Fruit fly (Drosophila melanogaster) whole organism, embryonic: ENCODE measurements around the gene nbs.
A peak's percentile ranks its signal among the peaks of the same experiment; 100 is the strongest.

Experiments used
- Asciz ChIP-seq: fragments of 200-800 bp; sonication (Bioruptor generic); optimal IDR thresholded peaks from 2 replicates; lab custom pipeline; 2017; ENCODE audit warnings: missing biosample characterization, mild to moderate bottlenecking, missing genetic modification characterization, missing genetic modification reagents
- B-H1 ChIP-seq: fragments of 200-800 bp; sonication (Bioruptor generic); IDR thresholded peaks from 3 replicates; pipeline ENCODE4 v1.3.6; 2022; ENCODE audit warnings: missing biosample characterization, missing genetic modification characterization
- BtbVII ChIP-seq: fragments of 200-800 bp; sonication (Bioruptor generic); optimal IDR thresholded peaks from 3 replicates; lab custom pipeline; 2017; ENCODE audit warnings: missing biosample characterization, mild to moderate bottlenecking, missing genetic modification characterization
- CG11456 ChIP-seq: fragments of 200-800 bp; sonication (Bioruptor generic); IDR thresholded peaks from 3 replicates; pipeline ENCODE4 v1.3.6; 2022; ENCODE audit warnings: missing biosample characterization, missing genetic modification characterization
- CG12104 ChIP-seq: fragments of 200-800 bp; sonication (Bioruptor generic); optimal IDR thresholded peaks from 3 replicates; lab custom pipeline; 2016; ENCODE audit warnings: missing biosample characterization, missing genetic modification characterization
- CG15514 ChIP-seq: fragments of 200-800 bp; sonication (Bioruptor generic); optimal IDR thresholded peaks from 3 replicates; lab custom pipeline; 2017; ENCODE audit warnings: missing biosample characterization, missing genetic modification characterization, mild to moderate bottlenecking, moderate library complexity, missing genetic modification reagents
- CG18599 ChIP-seq: fragments of 200-800 bp; sonication (Bioruptor generic); optimal IDR thresholded peaks from 3 replicates; lab custom pipeline; 2017; ENCODE audit warnings: missing biosample characterization, missing genetic modification characterization, mild to moderate bottlenecking, moderate library complexity, missing genetic modification reagents
- CG18764 ChIP-seq: fragments of 200-800 bp; sonication (Bioruptor generic); optimal IDR thresholded peaks from 3 replicates; lab custom pipeline; 2016; ENCODE audit warnings: missing biosample characterization, missing genetic modification characterization
- CG2116 ChIP-seq: fragments of 200-800 bp; sonication (Bioruptor generic); optimal IDR thresholded peaks from 3 replicates; lab custom pipeline; 2018; ENCODE audit warnings: missing biosample characterization, mild to moderate bottlenecking, missing genetic modification characterization
- CG3407 ChIP-seq: fragments of 200-800 bp; sonication (Bioruptor generic); optimal IDR thresholded peaks from 2 replicates; lab custom pipeline; 2018; ENCODE audit warnings: missing biosample characterization, mild to moderate bottlenecking, missing genetic modification characterization
- CG4617 ChIP-seq: fragments of 200-800 bp; sonication (Bioruptor generic); optimal IDR thresholded peaks from 3 replicates; lab custom pipeline; 2016; ENCODE audit warnings: missing biosample characterization, missing genetic modification characterization, borderline replicate concordance
- CG6813 ChIP-seq: fragments of 200-800 bp; sonication (Bioruptor generic); optimal IDR thresholded peaks from 2 replicates; lab custom pipeline; 2017; ENCODE audit warnings: missing biosample characterization, missing genetic modification characterization, mild to moderate bottlenecking, moderate library complexity, missing genetic modification reagents
- CG9609 ChIP-seq: fragments of 200-800 bp; sonication (Bioruptor generic); optimal IDR thresholded peaks from 3 replicates; lab custom pipeline; 2016; ENCODE audit warnings: missing biosample characterization, missing genetic modification characterization
- CG9932 ChIP-seq: fragments of 200-800 bp; sonication (Bioruptor generic); IDR thresholded peaks from 2 replicates; pipeline ENCODE4 v1.3.6; 2022; ENCODE audit warnings: missing biosample characterization, missing genetic modification characterization
- Deaf1 ChIP-seq: fragments of 200-800 bp; optimal IDR thresholded peaks from 3 replicates; lab custom pipeline; 2019; ENCODE audit warnings: missing biosample characterization, mild to moderate bottlenecking, missing genetic modification characterization, moderate library complexity
- Elba2 ChIP-seq: fragments of 200-800 bp; sonication (Bioruptor generic); optimal IDR thresholded peaks from 3 replicates; lab custom pipeline; 2016; ENCODE audit warnings: missing biosample characterization, missing genetic modification characterization
- Ets97D ChIP-seq: fragments of 200-800 bp; sonication (Bioruptor generic); optimal IDR thresholded peaks from 3 replicates; lab custom pipeline; 2016; ENCODE audit warnings: missing biosample characterization, missing genetic modification characterization
- HHEX ChIP-seq: fragments of 200-800 bp; sonication (Bioruptor generic); optimal IDR thresholded peaks from 3 replicates; lab custom pipeline; 2017; ENCODE audit warnings: missing biosample characterization, mild to moderate bottlenecking, missing genetic modification characterization, missing genetic modification reagents
- Hand ChIP-seq: fragments of 200-800 bp; sonication (Bioruptor generic); optimal IDR thresholded peaks from 2 replicates; lab custom pipeline; 2017; ENCODE audit warnings: mild to moderate bottlenecking, missing biosample characterization, missing genetic modification reagents, missing genetic modification characterization
- Hr51 ChIP-seq, 2 experiments: fragments of 200-800 bp; sonication (Bioruptor generic); optimal IDR thresholded peaks; 2 replicates in 1 of 2; 3 replicates in 1 of 2; lab custom pipeline; 2016 to 2018; ENCODE audit warnings: missing biosample characterization in 2 of 2, missing genetic modification characterization in 2 of 2, mild to moderate bottlenecking in 1 of 2, moderate library complexity in 1 of 2
- MESR4 ChIP-seq: fragments of 200-800 bp; sonication (Bioruptor generic); optimal IDR thresholded peaks from 2 replicates; lab custom pipeline; 2018; ENCODE audit warnings: missing biosample characterization, mild to moderate bottlenecking, missing genetic modification characterization, moderate library complexity
- Meics ChIP-seq: fragments of 200-800 bp; sonication (Bioruptor generic); optimal IDR thresholded peaks from 2 replicates; lab custom pipeline; 2017; ENCODE audit warnings: missing biosample characterization, mild to moderate bottlenecking, missing genetic modification characterization
- Mes4 ChIP-seq: fragments of 200-800 bp; sonication (Bioruptor generic); optimal IDR thresholded peaks from 2 replicates; lab custom pipeline; 2016; ENCODE audit warnings: missing biosample characterization, missing genetic modification characterization
- NC2β ChIP-seq: fragments of 200-800 bp; sonication (Bioruptor generic); optimal IDR thresholded peaks from 2 replicates; lab custom pipeline; 2016; ENCODE audit warnings: missing biosample characterization, missing genetic modification characterization
- Oaz ChIP-seq: fragments of 200-800 bp; sonication (Bioruptor generic); IDR thresholded peaks from 2 replicates; pipeline ENCODE4 v1.3.6; 2022; ENCODE audit warnings: missing biosample characterization, missing genetic modification characterization
- Scr ChIP-seq: fragments of 200-800 bp; sonication (Bioruptor generic); IDR thresholded peaks from 2 replicates; pipeline ENCODE4 v1.3.6; 2022; ENCODE audit warnings: missing biosample characterization, missing genetic modification characterization; ENCODE audit not compliant: partially characterized antibody
- Side ChIP-seq: fragments of 200-800 bp; sonication (Bioruptor generic); optimal IDR thresholded peaks from 2 replicates; lab custom pipeline; 2016; ENCODE audit warnings: missing biosample characterization, missing genetic modification characterization
- Six4 ChIP-seq: fragments of 200-800 bp; sonication (Bioruptor generic); optimal IDR thresholded peaks from 2 replicates; lab custom pipeline; 2016; ENCODE audit warnings: missing biosample characterization, missing genetic modification characterization
- ato ChIP-seq: fragments of 200-800 bp; sonication (Bioruptor generic); IDR thresholded peaks from 2 replicates; pipeline ENCODE4 v1.3.6; 2022; ENCODE audit warnings: missing biosample characterization, missing genetic modification characterization; ENCODE audit not compliant: partially characterized antibody
- bbx ChIP-seq: fragments of 200-800 bp; sonication (Bioruptor generic); IDR thresholded peaks from 2 replicates; pipeline ENCODE4 v1.3.6; 2022; ENCODE audit warnings: missing biosample characterization, missing genetic modification characterization; ENCODE audit not compliant: partially characterized antibody
- gcm ChIP-seq: fragments of 200-800 bp; sonication (Bioruptor generic); optimal IDR thresholded peaks from 2 replicates; lab custom pipeline; 2019; ENCODE audit warnings: missing biosample characterization, mild to moderate bottlenecking, missing genetic modification characterization, moderate library complexity
- gem ChIP-seq: fragments of 200-800 bp; sonication (Bioruptor generic); optimal IDR thresholded peaks from 2 replicates; lab custom pipeline; 2019; ENCODE audit warnings: missing biosample characterization, mild to moderate bottlenecking, missing genetic modification characterization, moderate library complexity
- lola ChIP-seq, 3 experiments: fragments of >200 bp in 2 of 3; fragments of 200-800 bp in 1 of 3; sonication (Bioruptor generic) in 1 of 3; optimal IDR thresholded peaks; 2 replicates each; lab custom pipeline; 2017 to 2019; ENCODE audit warnings: missing biosample characterization in 3 of 3, missing genetic modification characterization in 3 of 3, mild to moderate bottlenecking in 1 of 3, moderate library complexity in 1 of 3
- nmo ChIP-seq: fragments of 200-800 bp; sonication (Bioruptor generic); optimal IDR thresholded peaks from 2 replicates; lab custom pipeline; 2018; ENCODE audit warnings: missing biosample characterization, mild to moderate bottlenecking, missing genetic modification characterization, moderate library complexity
- org-1 ChIP-seq: fragments of 200-800 bp; sonication (Bioruptor generic); optimal IDR thresholded peaks from 2 replicates; lab custom pipeline; 2017; ENCODE audit warnings: missing biosample characterization, missing genetic modification characterization
- prd ChIP-seq, 3 experiments: fragments of >200 bp in 2 of 3; fragments of 200-800 bp in 1 of 3; sonication (Bioruptor generic) in 1 of 3; optimal IDR thresholded peaks in 2 of 3; IDR thresholded peaks in 1 of 3; 2 replicates in 2 of 3; 3 replicates in 1 of 3; pipeline versions ENCODE4 v1.3.6 to Lab custom; 2017 to 2022; ENCODE audit warnings: missing biosample characterization in 1 of 3, missing genetic modification characterization in 1 of 3
- salm ChIP-seq: fragments of 200-800 bp; sonication (Bioruptor generic); optimal IDR thresholded peaks from 2 replicates; lab custom pipeline; 2018; ENCODE audit warnings: missing biosample characterization, mild to moderate bottlenecking, missing genetic modification characterization
- sc ChIP-seq, 3 experiments: fragments of >200 bp in 2 of 3; fragments of 200-800 bp in 1 of 3; sonication (Bioruptor generic) in 1 of 3; optimal IDR thresholded peaks; 2 replicates in 2 of 3; 3 replicates in 1 of 3; lab custom pipeline; 2017; ENCODE audit warnings: mild to moderate bottlenecking in 1 of 3, missing biosample characterization in 1 of 3, missing genetic modification characterization in 1 of 3, missing genetic modification reagents in 1 of 3
- sd ChIP-seq: fragments of 200-800 bp; sonication (Bioruptor generic); optimal IDR thresholded peaks from 3 replicates; lab custom pipeline; 2018; ENCODE audit warnings: missing biosample characterization, mild to moderate bottlenecking, missing genetic modification characterization, moderate library complexity
- sug ChIP-seq: fragments of 200-800 bp; optimal IDR thresholded peaks from 2 replicates; lab custom pipeline; 2019; ENCODE audit warnings: missing biosample characterization, mild to moderate bottlenecking, missing genetic modification characterization, moderate library complexity
- tap ChIP-seq: fragments of 200-800 bp; optimal IDR thresholded peaks from 3 replicates; lab custom pipeline; 2019; ENCODE audit warnings: missing biosample characterization, mild to moderate bottlenecking, missing genetic modification characterization, moderate library complexity
- tll ChIP-seq, 2 experiments: fragments of 200-800 bp in 1 of 2; fragments of >200 bp in 1 of 2; sonication (Bioruptor generic) in 1 of 2; optimal IDR thresholded peaks; 2 replicates each; lab custom pipeline; 2017 to 2019; ENCODE audit warnings: missing biosample characterization in 2 of 2, missing genetic modification characterization in 2 of 2, mild to moderate bottlenecking in 1 of 2, moderate library complexity in 1 of 2
- tna ChIP-seq: fragments of 200-800 bp; sonication (Bioruptor generic); IDR thresholded peaks from 2 replicates; pipeline ENCODE4 v1.3.6; 2022; ENCODE audit warnings: missing biosample characterization, missing genetic modification characterization; ENCODE audit not compliant: partially characterized antibody
- trem ChIP-seq: fragments of 200-800 bp; optimal IDR thresholded peaks from 3 replicates; lab custom pipeline; 2019; ENCODE audit warnings: missing biosample characterization, mild to moderate bottlenecking, missing genetic modification characterization, moderate library complexity
- unc-4 ChIP-seq: fragments of 200-800 bp; sonication (Bioruptor generic); IDR thresholded peaks from 2 replicates; pipeline ENCODE4 v1.3.6; 2022; ENCODE audit warnings: missing biosample characterization, missing genetic modification characterization; ENCODE audit not compliant: partially characterized antibody
- vfl ChIP-seq: fragments of 200-800 bp; sonication (Bioruptor generic); optimal IDR thresholded peaks from 2 replicates; lab custom pipeline; 2016; ENCODE audit warnings: missing biosample characterization, missing genetic modification characterization
- wdn ChIP-seq: fragments of 200-800 bp; sonication (Bioruptor generic); IDR thresholded peaks from 2 replicates; pipeline ENCODE4 v1.3.6; 2022; ENCODE audit warnings: missing biosample characterization, missing genetic modification characterization

nbs gene

DNA sequence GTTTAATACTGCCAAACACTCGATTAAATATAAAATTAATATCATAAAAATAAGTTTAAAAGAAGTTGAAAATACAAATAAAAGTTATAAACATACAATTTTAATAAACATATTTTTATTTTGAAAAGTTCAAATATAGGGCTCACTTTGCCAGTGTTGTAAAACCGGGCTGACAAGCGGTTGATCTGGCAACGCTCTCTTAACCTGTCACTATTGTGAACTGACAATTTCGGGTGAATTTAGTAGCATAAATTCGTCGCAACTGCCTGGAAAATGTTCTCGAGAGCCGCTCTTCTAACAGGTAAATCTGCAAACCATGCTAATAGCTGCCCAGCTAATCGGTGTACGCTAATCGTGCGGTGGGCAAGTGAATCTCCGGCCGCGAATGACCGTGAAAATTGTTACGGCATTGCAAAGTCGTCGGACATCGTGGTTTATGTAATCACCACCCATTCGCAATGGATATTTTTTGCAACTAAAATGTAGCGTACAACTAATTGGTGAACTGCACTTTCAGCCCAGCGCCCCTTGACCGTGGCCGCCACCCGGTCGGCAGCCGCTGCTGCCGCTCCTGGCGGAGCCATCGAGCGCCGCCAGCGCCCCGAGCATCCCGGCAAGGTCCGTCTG is 6.9 kb upstream of the nbs start, which contains the start of gene ATPsynB (continued):
- TF ChIP-seq Deaf1 (tag; lab: Kevin White, UChicago) = no peak
- TF ChIP-seq B-H1 (GFP tag; lab: Robert Waterston, UW) = no peak
- no peak for TF ChIP-seq salm (tag; lab: Kevin White, UChicago)
- no peak for TF ChIP-seq Elba2 (GFP tag; lab: Kevin White, UChicago)
- no peak for TF ChIP-seq Hand (GFP tag; lab: Kevin White, UChicago)
- TF ChIP-seq gem (tag; lab: Kevin White, UChicago) = no peak
- TF ChIP-seq Meics (GFP tag; lab: Kevin White, UChicago) = no peak
- TF ChIP-seq CG15514 = peak; percentile 81
- peak; percentile 57 for TF ChIP-seq trem (tag; lab: Kevin White, UChicago)
- TF ChIP-seq org-1 (GFP tag; lab: Kevin White, UChicago) = no peak
- no peak for TF ChIP-seq CG18599
- no peak for TF ChIP-seq sd
- no peak for TF ChIP-seq BtbVII (GFP tag; lab: Kevin White, UChicago)
- TF ChIP-seq prd (optimal IDR thresholded peaks at IDR 0.05; lab: Kevin White, UChicago) = no peak
- no peak for TF ChIP-seq prd (GFP tag; IDR thresholded peaks at IDR 0.05; lab: Robert Waterston, UW)
- TF ChIP-seq Oaz (GFP tag; lab: Robert Waterston, UW) = no peak
- TF ChIP-seq wdn (GFP tag; lab: Robert Waterston, UW) = no peak
- TF ChIP-seq CG9609 = no peak
- TF ChIP-seq lola (GFP tag; optimal IDR thresholded peaks at IDR 0.05; lab: Kevin White, UChicago) = no peak
- TF ChIP-seq CG6813 (GFP tag; lab: Kevin White, UChicago) = no peak
- no peak for TF ChIP-seq tll (GFP tag; optimal IDR thresholded peaks at IDR 0.05; lab: Kevin White, UChicago)
- TF ChIP-seq Asciz (GFP tag; lab: Kevin White, UChicago) = no peak
- no peak for TF ChIP-seq Mes4 (GFP tag; lab: Kevin White, UChicago)
- no peak for TF ChIP-seq CG3407 (GFP tag; lab: Kevin White, UChicago)
- no peak for TF ChIP-seq Side
- TF ChIP-seq CG12104 (GFP tag; lab: Kevin White, UChicago) = no peak
- no peak for TF ChIP-seq vfl (GFP tag; lab: Kevin White, UChicago)
- peak; percentile 50 for TF ChIP-seq nmo (GFP tag; lab: Kevin White, UChicago)
- no peak for TF ChIP-seq Six4 (GFP tag; lab: Kevin White, UChicago)
- TF ChIP-seq CG9932 (GFP tag; lab: Robert Waterston, UW) = peak; percentile 55
- no peak for TF ChIP-seq Hr51 (GFP tag; optimal IDR thresholded peaks at IDR 0.05; lab: Kevin White, UChicago)
- peak; percentile 50; the same call in 1 of the 2 replicates for TF ChIP-seq bbx (GFP tag; lab: Robert Waterston, UW)
- peak; percentile 97 for TF ChIP-seq MESR4 (GFP tag; lab: Kevin White, UChicago)
- TF ChIP-seq HHEX (GFP tag; lab: Kevin White, UChicago) = no peak

DNA sequence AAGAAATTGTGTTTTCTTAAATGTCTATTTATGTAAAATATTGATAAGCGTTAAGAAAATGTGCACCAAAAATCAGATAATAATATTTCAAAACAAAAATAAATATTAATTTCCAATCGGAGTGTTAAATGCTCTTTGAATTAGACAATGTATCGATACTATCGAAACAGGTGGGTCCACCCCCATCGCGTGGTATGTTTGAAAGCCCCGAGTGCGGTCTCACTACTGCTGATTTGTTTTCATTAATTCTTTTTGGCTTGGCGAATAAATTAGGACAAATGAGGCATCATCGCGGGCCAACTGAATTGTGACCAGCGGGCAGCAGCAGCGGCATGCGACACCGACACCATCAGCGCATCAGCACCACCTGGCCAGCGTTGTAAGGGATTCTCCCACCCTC is 3.7 kb upstream of the nbs start, which contains the start of gene Naa60:
Gene Naa60 (plus strand): TSS at position 189 of the 400 bp plus-strand sequence.
- TF ChIP-seq trem (tag; lab: Kevin White, UChicago) (peak; percentile 55), gcm (GFP tag; lab: Kevin White, UChicago) (no peak), CG4617 (peak; percentile 85), tna (peak; percentile 74), Scr (peak; percentile 91), CG11456 (GFP tag; lab: Robert Waterston, UW) (no peak), unc-4 (peak; percentile 92), CG18764 (no peak), Ets97D (GFP tag; lab: Kevin White, UChicago) (peak; percentile 0), tap (tag; lab: Kevin White, UChicago) (no peak), sc (optimal IDR thresholded peaks at IDR 0.05; lab: Kevin White, UChicago) (no peak), sc (GFP tag; optimal IDR thresholded peaks at IDR 0.05; lab: Kevin White, UChicago) (no peak), ato (GFP tag; lab: Robert Waterston, UW) (peak; percentile 59; the same call in 1 of the 2 replicates), NC2β (GFP tag; lab: Kevin White, UChicago) (no peak), sug (tag; lab: Kevin White, UChicago) (peak; percentile 38), CG2116 (GFP tag; lab: Kevin White, UChicago) (peak; percentile 63)
